Fruit fly (Drosophila melanogaster) whole organism, embryonic: ENCODE results near the gene CG15014.

Experiments used
- Ada2b ChIP-seq: fragments of 200-800 bp; sonication (Bioruptor generic); IDR thresholded peaks from 2 replicates; pipeline ENCODE4 v1.3.6; 2022; ENCODE audit warnings: missing biosample characterization, missing genetic modification characterization
- CG10321 ChIP-seq: fragments of 200-800 bp; sonication (Bioruptor generic); IDR thresholded peaks from 2 replicates; pipeline ENCODE4 v1.3.6; 2022; ENCODE audit warnings: missing biosample characterization, missing genetic modification characterization
- CG10462 ChIP-seq: fragments of 200-800 bp; sonication (Bioruptor generic); optimal IDR thresholded peaks from 2 replicates; lab custom pipeline; 2016; ENCODE audit warnings: missing biosample characterization, missing genetic modification characterization
- CG10565 ChIP-seq: fragments of 200-800 bp; sonication (Bioruptor generic); optimal IDR thresholded peaks from 3 replicates; lab custom pipeline; 2016; ENCODE audit warnings: missing biosample characterization, mild to moderate bottlenecking, missing genetic modification characterization
- CG11560 ChIP-seq: fragments of 200-800 bp; sonication (Bioruptor generic); IDR thresholded peaks from 3 replicates; pipeline ENCODE4 v1.3.6; 2022; ENCODE audit warnings: missing biosample characterization, missing genetic modification characterization
- CG14965 ChIP-seq: fragments of 200-800 bp; sonication (Bioruptor generic); optimal IDR thresholded peaks from 2 replicates; lab custom pipeline; 2016; ENCODE audit warnings: missing biosample characterization, missing genetic modification characterization, borderline replicate concordance
- CG15011 ChIP-seq: fragments of 200-800 bp; sonication (Bioruptor generic); optimal IDR thresholded peaks from 3 replicates; lab custom pipeline; 2018; ENCODE audit warnings: missing biosample characterization, mild to moderate bottlenecking, missing genetic modification characterization
- CG15601 ChIP-seq: fragments of 200-800 bp; sonication (Bioruptor generic); optimal IDR thresholded peaks from 3 replicates; lab custom pipeline; 2019; ENCODE audit warnings: missing biosample characterization, mild to moderate bottlenecking, missing genetic modification characterization, moderate library complexity
- CG17385 ChIP-seq: fragments of 200-800 bp; sonication (Bioruptor generic); optimal IDR thresholded peaks from 3 replicates; lab custom pipeline; 2018; ENCODE audit warnings: missing biosample characterization, mild to moderate bottlenecking, missing genetic modification characterization
- CG17568 ChIP-seq: fragments of 200-800 bp; sonication (Bioruptor generic); optimal IDR thresholded peaks from 2 replicates; lab custom pipeline; 2018; ENCODE audit warnings: missing biosample characterization, mild to moderate bottlenecking, missing genetic modification characterization, moderate library complexity
- CG17802 ChIP-seq: fragments of 200-800 bp; sonication (Bioruptor generic); optimal IDR thresholded peaks from 2 replicates; lab custom pipeline; 2018; ENCODE audit warnings: missing biosample characterization, mild to moderate bottlenecking, missing genetic modification characterization, moderate library complexity
- CG17912 ChIP-seq: fragments of 200-800 bp; sonication (Bioruptor generic); optimal IDR thresholded peaks from 2 replicates; lab custom pipeline; 2018; ENCODE audit warnings: missing biosample characterization, mild to moderate bottlenecking, missing genetic modification characterization
- CG2120 ChIP-seq: fragments of 200-800 bp; sonication (Bioruptor generic); optimal IDR thresholded peaks from 3 replicates; lab custom pipeline; 2016; ENCODE audit warnings: missing biosample characterization, missing genetic modification characterization
- CG31365 ChIP-seq: fragments of 200-800 bp; sonication (Bioruptor generic); optimal IDR thresholded peaks from 2 replicates; lab custom pipeline; 2018; ENCODE audit warnings: missing biosample characterization, mild to moderate bottlenecking, missing genetic modification characterization
- CG3726 ChIP-seq: fragments of 200-800 bp; sonication (Bioruptor generic); IDR thresholded peaks from 3 replicates; pipeline ENCODE4, ENCODE4 v1.3.6; 2022; ENCODE audit warnings: missing biosample characterization, missing genetic modification characterization
- CG4730 ChIP-seq: fragments of 200-800 bp; sonication (Bioruptor generic); IDR thresholded peaks from 2 replicates; pipeline ENCODE4 v1.3.6; 2022; ENCODE audit warnings: missing biosample characterization, missing genetic modification characterization
- CG6175 ChIP-seq: fragments of 200-800 bp; sonication (Bioruptor generic); IDR thresholded peaks from 3 replicates; pipeline ENCODE4 v1.3.6; 2022; ENCODE audit warnings: missing biosample characterization, missing genetic modification characterization
- CG6683 ChIP-seq: fragments of 200-800 bp; sonication (Bioruptor generic); optimal IDR thresholded peaks from 2 replicates; lab custom pipeline; 2017; ENCODE audit warnings: missing biosample characterization, mild to moderate bottlenecking, missing genetic modification characterization, missing genetic modification reagents
- CG7556 ChIP-seq: fragments of 200-800 bp; sonication (Bioruptor generic); optimal IDR thresholded peaks from 2 replicates; lab custom pipeline; 2017; ENCODE audit warnings: missing biosample characterization, mild to moderate bottlenecking, missing genetic modification characterization
- CG8944 ChIP-seq: fragments of 200-800 bp; sonication (Bioruptor generic); optimal IDR thresholded peaks from 3 replicates; lab custom pipeline; 2016; ENCODE audit warnings: missing biosample characterization, missing genetic modification characterization
- CTCF ChIP-seq: fragments of 200-800 bp; sonication (Bioruptor generic); optimal IDR thresholded peaks from 2 replicates; lab custom pipeline; 2017; ENCODE audit warnings: missing biosample characterization, mild to moderate bottlenecking, missing genetic modification characterization, moderate library complexity
- Camta ChIP-seq: fragments of 200-800 bp; sonication (Bioruptor generic); optimal IDR thresholded peaks from 2 replicates; lab custom pipeline; 2016; ENCODE audit warnings: missing biosample characterization, missing genetic modification characterization
- Dfd ChIP-seq, 2 experiments: fragments of >200 bp; optimal IDR thresholded peaks; 2 replicates each; lab custom pipeline; 2017; ENCODE audit warnings: missing biosample characterization in 2 of 2, missing genetic modification characterization in 2 of 2
- Dip3 ChIP-seq: fragments of 200-800 bp; sonication (Bioruptor generic); optimal IDR thresholded peaks from 3 replicates; lab custom pipeline; 2016; ENCODE audit warnings: missing biosample characterization, missing genetic modification characterization
- Ets65A ChIP-seq: fragments of 200-800 bp; sonication (Bioruptor generic); peaks from one replicate; lab custom pipeline; 2016; ENCODE audit warnings: missing biosample characterization, missing genetic modification characterization
- Med ChIP-seq: fragments of 200-800 bp; sonication (Bioruptor generic); peaks from one replicate; lab custom pipeline; 2016; ENCODE audit warnings: missing biosample characterization, missing genetic modification characterization, mild to moderate bottlenecking, inconsistent platforms, moderate library complexity
- Nf-YB ChIP-seq: fragments of 200-800 bp; sonication (Bioruptor generic); optimal IDR thresholded peaks from 3 replicates; lab custom pipeline; 2019; ENCODE audit warnings: missing biosample characterization, mild to moderate bottlenecking, missing genetic modification characterization, moderate library complexity
- Scr ChIP-seq: fragments of 200-800 bp; sonication (Bioruptor generic); IDR thresholded peaks from 2 replicates; pipeline ENCODE4 v1.3.6; 2022; ENCODE audit warnings: missing biosample characterization, missing genetic modification characterization; ENCODE audit not compliant: partially characterized antibody
- Six4 ChIP-seq: fragments of 200-800 bp; sonication (Bioruptor generic); optimal IDR thresholded peaks from 2 replicates; lab custom pipeline; 2016; ENCODE audit warnings: missing biosample characterization, missing genetic modification characterization
- Spps ChIP-seq: fragments of 200-800 bp; sonication (Bioruptor generic); optimal IDR thresholded peaks from 2 replicates; lab custom pipeline; 2018; ENCODE audit warnings: missing biosample characterization, mild to moderate bottlenecking, missing genetic modification characterization
- Vsx1 ChIP-seq: fragments of 200-800 bp; sonication (Bioruptor generic); optimal IDR thresholded peaks from 2 replicates; lab custom pipeline; 2017; ENCODE audit warnings: missing biosample characterization, mild to moderate bottlenecking, missing genetic modification characterization, missing genetic modification reagents
- ato ChIP-seq: fragments of 200-800 bp; sonication (Bioruptor generic); IDR thresholded peaks from 2 replicates; pipeline ENCODE4 v1.3.6; 2022; ENCODE audit warnings: missing biosample characterization, missing genetic modification characterization; ENCODE audit not compliant: partially characterized antibody
- cato ChIP-seq: fragments of 200-800 bp; sonication (Bioruptor generic); optimal IDR thresholded peaks from 2 replicates; lab custom pipeline; 2016; ENCODE audit warnings: missing biosample characterization, missing genetic modification characterization, borderline replicate concordance
- chinmo ChIP-seq: fragments of 200-800 bp; sonication (Bioruptor generic); IDR thresholded peaks from 4 replicates; pipeline ENCODE4 v1.3.6; 2022; ENCODE audit warnings: missing biosample characterization, missing genetic modification characterization; ENCODE audit not compliant: partially characterized antibody
- chm ChIP-seq: fragments of 200-800 bp; sonication (Bioruptor generic); IDR thresholded peaks from 2 replicates; pipeline ENCODE4 v1.3.6; 2022; ENCODE audit warnings: missing biosample characterization, missing genetic modification characterization
- dati ChIP-seq: fragments of 200-800 bp; sonication (Bioruptor generic); IDR thresholded peaks from 2 replicates; pipeline ENCODE4 v1.3.6; 2022; ENCODE audit warnings: missing biosample characterization, missing genetic modification characterization
- fd64A ChIP-seq: fragments of 200-800 bp; sonication (Bioruptor generic); optimal IDR thresholded peaks from 3 replicates; lab custom pipeline; 2018; ENCODE audit warnings: missing biosample characterization, mild to moderate bottlenecking, missing genetic modification characterization
- her ChIP-seq: fragments of 200-800 bp; sonication (Bioruptor generic); optimal IDR thresholded peaks from 2 replicates; lab custom pipeline; 2016; ENCODE audit warnings: missing biosample characterization, missing genetic modification characterization
- hkb ChIP-seq, 2 experiments: fragments of 200-800 bp in 1 of 2; fragments of >200 bp in 1 of 2; sonication (Bioruptor generic) in 1 of 2; IDR thresholded peaks in 1 of 2; optimal IDR thresholded peaks in 1 of 2; 2 replicates each; pipeline versions ENCODE4 v1.3.6 to Lab custom; 2017 to 2022; ENCODE audit warnings: missing biosample characterization in 1 of 2, missing genetic modification characterization in 1 of 2
- lmd ChIP-seq: fragments of 200-800 bp; sonication (Bioruptor generic); IDR thresholded peaks from 2 replicates; pipeline ENCODE4 v1.3.6; 2022; ENCODE audit warnings: missing biosample characterization, missing genetic modification characterization
- mld ChIP-seq: fragments of 200-800 bp; sonication (Bioruptor generic); IDR thresholded peaks from 3 replicates; pipeline ENCODE4 v1.3.6; 2022; ENCODE audit warnings: missing biosample characterization, missing genetic modification characterization; ENCODE audit not compliant: partially characterized antibody
- peb ChIP-seq: fragments of 200-800 bp; sonication (Bioruptor generic); IDR thresholded peaks from 2 replicates; pipeline ENCODE4 v1.3.6; 2022; ENCODE audit warnings: missing biosample characterization, missing genetic modification characterization
- pho ChIP-seq: fragments of 200-800 bp; sonication (Bioruptor generic); optimal IDR thresholded peaks from 2 replicates; lab custom pipeline; 2016; ENCODE audit warnings: missing biosample characterization, missing genetic modification characterization
- scrt ChIP-seq: fragments of 200-800 bp; sonication (Bioruptor generic); optimal IDR thresholded peaks from 2 replicates; lab custom pipeline; 2018; ENCODE audit warnings: missing biosample characterization, mild to moderate bottlenecking, missing genetic modification characterization, moderate library complexity
- so ChIP-seq: fragments of 200-800 bp; sonication (Bioruptor generic); IDR thresholded peaks from 3 replicates; pipeline ENCODE4 v1.3.6; 2022; ENCODE audit warnings: missing biosample characterization, missing genetic modification characterization
- ssp ChIP-seq: fragments of 200-800 bp; sonication (Bioruptor generic); IDR thresholded peaks from 2 replicates; pipeline ENCODE4 v1.3.6; 2022; ENCODE audit warnings: missing biosample characterization, missing genetic modification characterization
- sug ChIP-seq: fragments of 200-800 bp; optimal IDR thresholded peaks from 2 replicates; lab custom pipeline; 2019; ENCODE audit warnings: missing biosample characterization, mild to moderate bottlenecking, missing genetic modification characterization, moderate library complexity
- toy ChIP-seq: fragments of 200-800 bp; sonication (Bioruptor generic); IDR thresholded peaks from 2 replicates; pipeline ENCODE4 v1.3.6; 2022; ENCODE audit warnings: missing biosample characterization, missing genetic modification characterization
- vfl ChIP-seq: fragments of 200-800 bp; sonication (Bioruptor generic); optimal IDR thresholded peaks from 2 replicates; lab custom pipeline; 2016; ENCODE audit warnings: missing biosample characterization, missing genetic modification characterization
- vnd ChIP-seq: fragments of 200-800 bp; sonication (Bioruptor generic); IDR thresholded peaks from 3 replicates; pipeline ENCODE4 v1.3.6; 2022; ENCODE audit warnings: missing biosample characterization, missing genetic modification characterization; ENCODE audit not compliant: partially characterized antibody
- vvl ChIP-seq: fragments of 200-800 bp; sonication (Bioruptor generic); IDR thresholded peaks from 2 replicates; pipeline ENCODE4 v1.3.6; 2022; ENCODE audit warnings: missing biosample characterization, missing genetic modification characterization
- z ChIP-seq: fragments of 200-800 bp; sonication (Bioruptor generic); IDR thresholded peaks from 3 replicates; pipeline ENCODE4 v1.3.6; 2022; ENCODE audit warnings: missing biosample characterization, missing genetic modification characterization
- zen ChIP-seq: fragments of 200-800 bp; sonication (Bioruptor generic); optimal IDR thresholded peaks from 3 replicates; lab custom pipeline; 2018; ENCODE audit warnings: missing biosample characterization, mild to moderate bottlenecking, missing genetic modification characterization, moderate library complexity

Gene CG15014

dm6 chr3L:4360376-4360703 lies 38.3 kb upstream of the CG15014 start (continued):
- peak; percentile 74; the same call in 2 of the 3 replicates for TF ChIP-seq z (GFP tag; lab: Robert Waterston, UW)
- no peak for TF ChIP-seq her (GFP tag; lab: Kevin White, UChicago)
- no peak for TF ChIP-seq CG3726 (GFP tag; lab: Robert Waterston, UW)
- TF ChIP-seq CG10462 (GFP tag; lab: Kevin White, UChicago) = no peak
- no peak for TF ChIP-seq CG10565 (GFP tag; lab: Kevin White, UChicago)
- no peak for TF ChIP-seq pho (GFP tag; lab: Kevin White, UChicago)
- no peak for TF ChIP-seq Vsx1 (GFP tag; lab: Kevin White, UChicago)
- no peak for TF ChIP-seq CG17802 (tag; lab: Kevin White, UChicago)
- no peak for TF ChIP-seq Ada2b (GFP tag; lab: Robert Waterston, UW)
- no peak for TF ChIP-seq CG15601
- TF ChIP-seq ato (GFP tag; lab: Robert Waterston, UW) = no peak
- TF ChIP-seq dati (GFP tag; lab: Robert Waterston, UW) = no peak
- no peak for TF ChIP-seq cato (GFP tag; lab: Kevin White, UChicago)
- TF ChIP-seq lmd (GFP tag; lab: Robert Waterston, UW) = no peak
- no peak for TF ChIP-seq vnd (GFP tag; lab: Robert Waterston, UW)
- no peak for TF ChIP-seq scrt (GFP tag; lab: Kevin White, UChicago)
- TF ChIP-seq zen (tag; lab: Kevin White, UChicago) = no peak
- no peak for TF ChIP-seq Six4 (GFP tag; lab: Kevin White, UChicago)
- TF ChIP-seq CG17568 (GFP tag; lab: Kevin White, UChicago) = no peak
- no peak for TF ChIP-seq CG14965 (GFP tag; lab: Kevin White, UChicago)
- no peak for TF ChIP-seq CG2120 (GFP tag; lab: Kevin White, UChicago)
- no peak for TF ChIP-seq CG15011
- TF ChIP-seq CG8944 (GFP tag; lab: Kevin White, UChicago) = no peak
- no peak for TF ChIP-seq CG17385 (GFP tag; lab: Kevin White, UChicago)
- no peak for TF ChIP-seq sug (tag; lab: Kevin White, UChicago)
- TF ChIP-seq CG4730 = no peak
- no peak for TF ChIP-seq hkb (optimal IDR thresholded peaks at IDR 0.05; lab: Kevin White, UChicago)
- no peak for TF ChIP-seq hkb (GFP tag; IDR thresholded peaks at IDR 0.05; lab: Robert Waterston, UW)
- TF ChIP-seq Camta (GFP tag; lab: Kevin White, UChicago) = no peak
- no peak for TF ChIP-seq so
- no peak for TF ChIP-seq Dip3 (GFP tag; lab: Kevin White, UChicago)
- TF ChIP-seq peb = no peak
- TF ChIP-seq CTCF (GFP tag; lab: Kevin White, UChicago) = no peak
- TF ChIP-seq ssp = no peak
- peak; percentile 96 for TF ChIP-seq chinmo
- TF ChIP-seq CG31365 (tag; lab: Kevin White, UChicago) = no peak
- TF ChIP-seq chm (GFP tag; lab: Robert Waterston, UW) = no peak
- TF ChIP-seq vvl (GFP tag; lab: Robert Waterston, UW) = peak; percentile 77
- no peak for TF ChIP-seq CG6683 (GFP tag; lab: Kevin White, UChicago)
- no peak for TF ChIP-seq CG7556
- no peak for TF ChIP-seq Spps (tag; lab: Kevin White, UChicago)
- no peak for TF ChIP-seq Nf-YB (GFP tag; lab: Kevin White, UChicago)
- TF ChIP-seq Scr (GFP tag; lab: Robert Waterston, UW) = no peak
- no peak for TF ChIP-seq fd64A
- no peak for TF ChIP-seq CG6175 (GFP tag; lab: Robert Waterston, UW)
- no peak for TF ChIP-seq vfl (GFP tag; lab: Kevin White, UChicago)
- TF ChIP-seq Dfd (GFP tag; optimal IDR thresholded peaks at IDR 0.05; lab: Kevin White, UChicago) = no peak
- TF ChIP-seq mld (GFP tag; lab: Robert Waterston, UW) = no peak
- no peak for TF ChIP-seq toy (GFP tag; lab: Robert Waterston, UW)
- TF ChIP-seq Med (GFP tag; lab: Kevin White, UChicago) = peak; percentile 32
- TF ChIP-seq Ets65A = no peak
- peak; percentile 81 for TF ChIP-seq CG10321 (GFP tag; lab: Robert Waterston, UW)
- no peak for TF ChIP-seq CG17912 (GFP tag; lab: Kevin White, UChicago)
- TF ChIP-seq CG11560 (tag; lab: Robert Waterston, UW) = no peak
